Worm (Caenorhabditis elegans) whole organism, L4 larva: ENCODE measurements around the gene W09B6.4.

Source experiments
- R02D3.7 ChIP-seq: fragments of 150-350 bp; sonication (generic microtip); optimal IDR thresholded peaks from 3 replicates; lab custom pipeline; 2014; ENCODE audit warnings: missing biosample characterization, missing genetic modification characterization
- attf-4 ChIP-seq: sonication (generic microtip); optimal IDR thresholded peaks from 3 replicates; lab custom pipeline; 2017; ENCODE audit warnings: missing biosample characterization, missing genetic modification characterization
- cey-2 ChIP-seq: sonication (generic microtip); optimal IDR thresholded peaks from 3 replicates; lab custom pipeline; 2017; ENCODE audit warnings: missing genetic modification characterization, mild to moderate bottlenecking, missing compliant biosample characterization, antibody characterized with exemption, borderline replicate concordance; ENCODE audit not compliant: insufficient read depth
- fos-1 ChIP-seq: fragments of 150-350 bp; optimal IDR thresholded peaks from 2 replicates; lab custom pipeline; 2014; ENCODE audit warnings: missing biosample characterization, missing genetic modification characterization
- lin-15B ChIP-seq: fragments of 150-350 bp; sonication (generic microtip); optimal IDR thresholded peaks from 3 replicates; lab custom pipeline; 2014; ENCODE audit warnings: missing biosample characterization, missing genetic modification characterization
- lir-3 ChIP-seq: sonication (generic microtip); optimal IDR thresholded peaks from 2 replicates; lab custom pipeline; 2016; ENCODE audit warnings: mild to moderate bottlenecking, missing genetic modification characterization, missing compliant biosample characterization
- mep-1 ChIP-seq: fragments of 150-350 bp; sonication (generic microtip); optimal IDR thresholded peaks from 3 replicates; lab custom pipeline; 2014; ENCODE audit warnings: missing biosample characterization, missing genetic modification characterization
- nhr-10 ChIP-seq: fragments of 150-350 bp; optimal IDR thresholded peaks from 2 replicates; lab custom pipeline; 2014; ENCODE audit warnings: missing biosample characterization, missing genetic modification characterization
- nhr-11 ChIP-seq: fragments of 150-350 bp; optimal IDR thresholded peaks from 2 replicates; lab custom pipeline; 2014; ENCODE audit warnings: missing biosample characterization, missing genetic modification characterization
- zag-1 ChIP-seq: fragments of 150-350 bp; optimal IDR thresholded peaks from 2 replicates; lab custom pipeline; 2014; ENCODE audit warnings: missing biosample characterization, missing genetic modification characterization

ce11 chrII:1124757-1125156 lies 15.9 kb downstream of the W09B6.4 start:
- TF ChIP-seq attf-4 (tag; lab: Kevin White, UChicago), result no peak
- TF ChIP-seq lir-3 (tag; lab: Kevin White, UChicago), result no peak
- TF ChIP-seq nhr-10, result no peak
- no peak for TF ChIP-seq R02D3.7 (tag; lab: Kevin White, UChicago)
- TF ChIP-seq mep-1 (tag; lab: Kevin White, UChicago), result no peak
- no peak for TF ChIP-seq lin-15B (tag; lab: Kevin White, UChicago)
- TF ChIP-seq cey-2, result no peak
- TF ChIP-seq fos-1 (tag; lab: Kevin White, UChicago), result no peak
- TF ChIP-seq nhr-11 (tag; lab: Kevin White, UChicago), result no peak
- TF ChIP-seq zag-1, result no peak
